Fruit fly (Drosophila melanogaster) whole organism, embryonic: ENCODE results near the gene Trm7-34.

Experiments used
- B-H1 ChIP-seq: fragments of 200-800 bp; sonication (Bioruptor generic); IDR thresholded peaks from 3 replicates; pipeline ENCODE4 v1.3.6; 2022; ENCODE audit warnings: missing biosample characterization, missing genetic modification characterization
- B-H2 ChIP-seq: fragments of 200-800 bp; sonication (Bioruptor generic); optimal IDR thresholded peaks from 2 replicates; lab custom pipeline; 2018; ENCODE audit warnings: missing biosample characterization, mild to moderate bottlenecking, missing genetic modification characterization
- BtbVII ChIP-seq: fragments of 200-800 bp; sonication (Bioruptor generic); optimal IDR thresholded peaks from 3 replicates; lab custom pipeline; 2017; ENCODE audit warnings: missing biosample characterization, mild to moderate bottlenecking, missing genetic modification characterization
- CG10147 ChIP-seq: fragments of 200-800 bp; sonication (Bioruptor generic); optimal IDR thresholded peaks from 2 replicates; lab custom pipeline; 2019; ENCODE audit warnings: missing biosample characterization, mild to moderate bottlenecking, missing genetic modification characterization, moderate library complexity
- CG10209 ChIP-seq: fragments of 200-800 bp; sonication (Bioruptor generic); optimal IDR thresholded peaks from 3 replicates; lab custom pipeline; 2017; ENCODE audit warnings: missing biosample characterization, mild to moderate bottlenecking, missing genetic modification characterization, missing genetic modification reagents
- CG12236 ChIP-seq: fragments of 200-800 bp; sonication (Bioruptor generic); optimal IDR thresholded peaks from 2 replicates; lab custom pipeline; 2016; ENCODE audit warnings: missing biosample characterization, missing genetic modification characterization
- CG13424 ChIP-seq: fragments of 200-800 bp; sonication (Bioruptor generic); optimal IDR thresholded peaks from 2 replicates; lab custom pipeline; 2019; ENCODE audit warnings: missing biosample characterization, mild to moderate bottlenecking, missing genetic modification characterization, moderate library complexity
- CG17829 ChIP-seq: fragments of 200-800 bp; optimal IDR thresholded peaks from 2 replicates; lab custom pipeline; 2019; ENCODE audit warnings: missing biosample characterization, mild to moderate bottlenecking, missing genetic modification characterization, moderate library complexity
- CG1792 ChIP-seq: fragments of 200-800 bp; sonication (Bioruptor generic); optimal IDR thresholded peaks from 2 replicates; lab custom pipeline; 2016; ENCODE audit warnings: missing biosample characterization, missing genetic modification characterization
- CG31441 ChIP-seq: fragments of 200-800 bp; sonication (Bioruptor generic); IDR thresholded peaks from 2 replicates; pipeline ENCODE4 v1.3.6; 2022; ENCODE audit warnings: missing biosample characterization, missing genetic modification characterization
- CG6813 ChIP-seq: fragments of 200-800 bp; sonication (Bioruptor generic); optimal IDR thresholded peaks from 2 replicates; lab custom pipeline; 2017; ENCODE audit warnings: missing biosample characterization, missing genetic modification characterization, mild to moderate bottlenecking, moderate library complexity, missing genetic modification reagents
- CG7745 ChIP-seq: fragments of 200-800 bp; sonication (Bioruptor generic); optimal IDR thresholded peaks from 2 replicates; lab custom pipeline; 2018; ENCODE audit warnings: missing biosample characterization, mild to moderate bottlenecking, missing genetic modification characterization, moderate library complexity
- CG7963 ChIP-seq: fragments of 200-800 bp; sonication (Bioruptor generic); IDR thresholded peaks from 3 replicates; pipeline ENCODE4 v1.3.6; 2022; ENCODE audit warnings: missing biosample characterization, missing genetic modification characterization; ENCODE audit not compliant: partially characterized antibody
- CG8478 ChIP-seq: fragments of >200 bp; optimal IDR thresholded peaks from 2 replicates; lab custom pipeline; 2018
- CG8924 ChIP-seq: fragments of 200-800 bp; optimal IDR thresholded peaks from 3 replicates; lab custom pipeline; 2019; ENCODE audit warnings: missing biosample characterization, mild to moderate bottlenecking, missing genetic modification characterization, moderate library complexity
- CG9609 ChIP-seq: fragments of 200-800 bp; sonication (Bioruptor generic); optimal IDR thresholded peaks from 3 replicates; lab custom pipeline; 2016; ENCODE audit warnings: missing biosample characterization, missing genetic modification characterization
- CG9817 ChIP-seq: fragments of 200-800 bp; sonication (Bioruptor generic); optimal IDR thresholded peaks from 2 replicates; lab custom pipeline; 2018; ENCODE audit warnings: missing biosample characterization, mild to moderate bottlenecking, missing genetic modification characterization, moderate library complexity
- Camta ChIP-seq: fragments of 200-800 bp; sonication (Bioruptor generic); optimal IDR thresholded peaks from 2 replicates; lab custom pipeline; 2016; ENCODE audit warnings: missing biosample characterization, missing genetic modification characterization
- CoRest ChIP-seq: fragments of 200-800 bp; sonication (Bioruptor generic); optimal IDR thresholded peaks from 3 replicates; lab custom pipeline; 2018; ENCODE audit warnings: missing biosample characterization, mild to moderate bottlenecking, missing genetic modification characterization, moderate library complexity
- Doc3 ChIP-seq: fragments of 200-800 bp; sonication (Bioruptor generic); IDR thresholded peaks from 3 replicates; pipeline ENCODE4 v1.3.6; 2022; ENCODE audit warnings: missing biosample characterization, missing genetic modification characterization; ENCODE audit not compliant: partially characterized antibody
- H2.0 ChIP-seq: fragments of 200-800 bp; sonication (Bioruptor generic); IDR thresholded peaks from 2 replicates; pipeline ENCODE4 v1.3.6; 2022; ENCODE audit warnings: missing biosample characterization, missing genetic modification characterization
- HmgZ ChIP-seq: fragments of 200-800 bp; sonication (Bioruptor generic); optimal IDR thresholded peaks from 2 replicates; lab custom pipeline; 2018; ENCODE audit warnings: missing biosample characterization, mild to moderate bottlenecking, missing genetic modification characterization
- NFAT ChIP-seq: fragments of 200-800 bp; sonication (Bioruptor generic); IDR thresholded peaks from 2 replicates; pipeline ENCODE4 v1.3.6; 2022; ENCODE audit warnings: missing biosample characterization, missing genetic modification characterization
- Poxn ChIP-seq: fragments of 200-800 bp; sonication (Bioruptor generic); IDR thresholded peaks from 2 replicates; pipeline ENCODE4 v1.3.6; 2022; ENCODE audit warnings: missing biosample characterization, missing genetic modification characterization
- Spps ChIP-seq: fragments of 200-800 bp; sonication (Bioruptor generic); optimal IDR thresholded peaks from 2 replicates; lab custom pipeline; 2018; ENCODE audit warnings: missing biosample characterization, mild to moderate bottlenecking, missing genetic modification characterization
- Xbp1 ChIP-seq: fragments of 200-800 bp; sonication (Bioruptor generic); optimal IDR thresholded peaks from 3 replicates; lab custom pipeline; 2016; ENCODE audit warnings: missing biosample characterization, mild to moderate bottlenecking, missing genetic modification characterization
- YL-1 ChIP-seq: fragments of 200-800 bp; sonication (Bioruptor generic); optimal IDR thresholded peaks from 3 replicates; lab custom pipeline; 2017; ENCODE audit warnings: missing biosample characterization, mild to moderate bottlenecking, missing genetic modification characterization
- al ChIP-seq: fragments of 200-800 bp; sonication (Bioruptor generic); IDR thresholded peaks from 2 replicates; pipeline ENCODE4 v1.3.6; 2022; ENCODE audit warnings: missing biosample characterization, missing genetic modification characterization
- amos ChIP-seq: fragments of 200-800 bp; sonication (Bioruptor generic); IDR thresholded peaks from 2 replicates; pipeline ENCODE4 v1.3.6; 2022; ENCODE audit warnings: missing biosample characterization, missing genetic modification characterization; ENCODE audit not compliant: partially characterized antibody
- ara ChIP-seq: fragments of 200-800 bp; sonication (Bioruptor generic); IDR thresholded peaks from 2 replicates; pipeline ENCODE4 v1.3.6; 2022; ENCODE audit warnings: missing biosample characterization, missing genetic modification characterization
- bigmax ChIP-seq: fragments of 200-800 bp; sonication (Bioruptor generic); optimal IDR thresholded peaks from 2 replicates; lab custom pipeline; 2018; ENCODE audit warnings: missing biosample characterization, mild to moderate bottlenecking, missing genetic modification characterization
- crc ChIP-seq: fragments of 200-800 bp; sonication (Bioruptor generic); optimal IDR thresholded peaks from 2 replicates; lab custom pipeline; 2016; ENCODE audit warnings: missing biosample characterization, missing genetic modification characterization
- crp ChIP-seq, 2 experiments: fragments of 200-800 bp; sonication (Bioruptor generic); optimal IDR thresholded peaks; 2 replicates in 1 of 2; 3 replicates in 1 of 2; lab custom pipeline; 2017; ENCODE audit warnings: missing biosample characterization in 2 of 2, missing genetic modification characterization in 2 of 2, mild to moderate bottlenecking in 1 of 2, moderate library complexity in 1 of 2
- dm ChIP-seq: fragments of 200-800 bp; sonication (Bioruptor generic); optimal IDR thresholded peaks from 3 replicates; lab custom pipeline; 2016; ENCODE audit warnings: missing biosample characterization, missing genetic modification characterization
- fu2 ChIP-seq: fragments of 200-800 bp; sonication (Bioruptor generic); optimal IDR thresholded peaks from 2 replicates; lab custom pipeline; 2016; ENCODE audit warnings: missing biosample characterization, missing genetic modification characterization
- ind ChIP-seq: fragments of 200-800 bp; sonication (Bioruptor generic); optimal IDR thresholded peaks from 3 replicates; lab custom pipeline; 2016; ENCODE audit warnings: missing biosample characterization, missing genetic modification characterization
- pfk ChIP-seq: fragments of 200-800 bp; sonication (Bioruptor generic); optimal IDR thresholded peaks from 2 replicates; lab custom pipeline; 2018; ENCODE audit warnings: missing biosample characterization, mild to moderate bottlenecking, missing genetic modification characterization, moderate library complexity
- pho ChIP-seq: fragments of 200-800 bp; sonication (Bioruptor generic); optimal IDR thresholded peaks from 2 replicates; lab custom pipeline; 2016; ENCODE audit warnings: missing biosample characterization, missing genetic modification characterization
- phol ChIP-seq: fragments of 200-800 bp; sonication (Bioruptor generic); optimal IDR thresholded peaks from 3 replicates; lab custom pipeline; 2018; ENCODE audit warnings: missing biosample characterization, mild to moderate bottlenecking, missing genetic modification characterization, moderate library complexity
- pzg ChIP-seq: fragments of 200-800 bp; sonication (Bioruptor generic); optimal IDR thresholded peaks from 3 replicates; lab custom pipeline; 2018; ENCODE audit warnings: missing biosample characterization, mild to moderate bottlenecking, missing genetic modification characterization, moderate library complexity
- sens-2 ChIP-seq: fragments of 200-800 bp; sonication (Bioruptor generic); IDR thresholded peaks from 2 replicates; pipeline ENCODE4 v1.3.6; 2022; ENCODE audit warnings: missing biosample characterization, missing genetic modification characterization
- so ChIP-seq: fragments of 200-800 bp; sonication (Bioruptor generic); IDR thresholded peaks from 3 replicates; pipeline ENCODE4 v1.3.6; 2022; ENCODE audit warnings: missing biosample characterization, missing genetic modification characterization
- ssp ChIP-seq: fragments of 200-800 bp; sonication (Bioruptor generic); IDR thresholded peaks from 2 replicates; pipeline ENCODE4 v1.3.6; 2022; ENCODE audit warnings: missing biosample characterization, missing genetic modification characterization
- sug ChIP-seq: fragments of 200-800 bp; optimal IDR thresholded peaks from 2 replicates; lab custom pipeline; 2019; ENCODE audit warnings: missing biosample characterization, mild to moderate bottlenecking, missing genetic modification characterization, moderate library complexity
- ttk ChIP-seq: fragments of 200-800 bp; sonication (Bioruptor generic); IDR thresholded peaks from 2 replicates; pipeline ENCODE4 v2.1.2; 2022; ENCODE audit warnings: missing biosample characterization, missing genetic modification characterization
- unpg ChIP-seq: fragments of 200-800 bp; sonication (Bioruptor generic); optimal IDR thresholded peaks from 3 replicates; lab custom pipeline; 2018; ENCODE audit warnings: missing biosample characterization, mild to moderate bottlenecking, missing genetic modification characterization, moderate library complexity
- wdn ChIP-seq: fragments of 200-800 bp; sonication (Bioruptor generic); IDR thresholded peaks from 2 replicates; pipeline ENCODE4 v1.3.6; 2022; ENCODE audit warnings: missing biosample characterization, missing genetic modification characterization
- z ChIP-seq: fragments of 200-800 bp; sonication (Bioruptor generic); IDR thresholded peaks from 3 replicates; pipeline ENCODE4 v1.3.6; 2022; ENCODE audit warnings: missing biosample characterization, missing genetic modification characterization
- zf30C ChIP-seq: fragments of 200-800 bp; sonication (Bioruptor generic); optimal IDR thresholded peaks from 3 replicates; lab custom pipeline; 2018; ENCODE audit warnings: missing biosample characterization, mild to moderate bottlenecking, missing genetic modification characterization

The Trm7-34 gene

DNA sequence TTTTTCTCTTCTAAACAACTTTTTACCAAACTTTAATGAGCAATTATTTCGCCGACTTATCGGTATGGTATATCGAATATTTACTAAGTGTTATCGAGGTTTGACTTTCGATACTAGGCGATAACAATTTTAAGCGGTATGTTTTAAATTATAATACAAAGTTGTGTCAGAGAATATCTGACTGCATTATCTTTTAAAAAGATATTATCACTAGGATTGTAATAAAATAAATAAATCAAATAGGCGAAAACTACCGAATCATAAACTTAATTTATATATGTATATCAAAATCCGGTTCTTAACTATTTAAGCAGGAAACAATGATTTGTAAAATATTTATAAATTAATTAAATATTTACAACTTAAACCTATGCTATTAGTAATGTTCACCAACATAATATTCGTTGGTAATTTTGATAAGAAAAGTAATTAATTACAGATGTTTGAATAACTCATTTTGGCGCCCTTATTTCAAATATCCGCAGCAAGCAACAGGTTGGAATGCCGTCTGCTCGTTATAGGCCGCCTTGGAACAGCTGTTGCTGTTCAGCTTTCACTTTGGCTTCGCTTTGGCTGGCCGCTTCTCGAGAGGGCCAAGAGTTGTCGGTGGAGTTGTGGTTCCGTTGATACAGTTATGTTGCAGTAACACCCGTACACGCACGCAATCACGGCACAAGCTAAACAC is 25.6 kb downstream of the Trm7-34 start, which contains the start of the genes Sec15 and rtet (continued):
- TF ChIP-seq ind = peak; percentile 57
- no peak for TF ChIP-seq Poxn
- no peak for TF ChIP-seq bigmax (GFP tag; lab: Kevin White, UChicago)
- peak; percentile 24 for TF ChIP-seq dm (GFP tag; lab: Kevin White, UChicago)
- peak; percentile 54 for TF ChIP-seq CG10209 (GFP tag; lab: Kevin White, UChicago)
- TF ChIP-seq fu2 (GFP tag; lab: Kevin White, UChicago) = peak; percentile 5
- TF ChIP-seq CG8924 (tag; lab: Kevin White, UChicago) = peak; percentile 80
- no peak for TF ChIP-seq al
- TF ChIP-seq HmgZ (tag; lab: Kevin White, UChicago) = peak; percentile 64
- TF ChIP-seq crp (GFP tag; optimal IDR thresholded peaks at IDR 0.05; lab: Kevin White, UChicago) = peak in 1 of 2 experiments; percentile 87
- peak; percentile 48; the same call in 1 of the 2 replicates for TF ChIP-seq NFAT (GFP tag; lab: Robert Waterston, UW)
- TF ChIP-seq CoRest (tag; lab: Kevin White, UChicago) = peak; percentile 71
- TF ChIP-seq CG7963 (GFP tag; lab: Robert Waterston, UW) = peak; percentile 22; the same call in 1 of the 3 replicates
- TF ChIP-seq so (GFP tag; lab: Robert Waterston, UW) = 0 out of 3 replicates have a peak, but pooled peaks have one; percentile 23
- TF ChIP-seq CG8478 (lab: Kevin White, UChicago) = no peak
- 0 out of 2 replicates have a peak, but pooled peaks have one; percentile 24 for TF ChIP-seq ttk (GFP tag; lab: Robert Waterston, UW)
- peak; percentile 91 for TF ChIP-seq phol (tag; lab: Kevin White, UChicago)
- peak; percentile 40; the same call in 1 of the 2 replicates for TF ChIP-seq amos (GFP tag; lab: Robert Waterston, UW)
- no peak for TF ChIP-seq zf30C (GFP tag; lab: Kevin White, UChicago)
- peak; percentile 42 for TF ChIP-seq pho (GFP tag; lab: Kevin White, UChicago)
- no peak; the same call in 2 of the 3 replicates for TF ChIP-seq B-H1 (GFP tag; lab: Robert Waterston, UW)
- no peak for TF ChIP-seq CG10147 (GFP tag; lab: Kevin White, UChicago)
- peak; percentile 52 for TF ChIP-seq CG9817
- peak; percentile 38 for TF ChIP-seq pzg
- TF ChIP-seq CG9609 (GFP tag; lab: Kevin White, UChicago) = peak; percentile 33
- TF ChIP-seq Doc3 (GFP tag; lab: Robert Waterston, UW) = 0 out of 3 replicates have a peak, but pooled peaks have one; percentile 43
- peak; percentile 91 for TF ChIP-seq CG13424 (tag; lab: Kevin White, UChicago)
- peak; percentile 69 for TF ChIP-seq Xbp1 (GFP tag; lab: Kevin White, UChicago)
- TF ChIP-seq ara (GFP tag; lab: Robert Waterston, UW) = peak; percentile 62
- peak; percentile 9 for TF ChIP-seq BtbVII (GFP tag; lab: Kevin White, UChicago)
- TF ChIP-seq sug (tag; lab: Kevin White, UChicago) = peak; percentile 54
- peak; percentile 67 for TF ChIP-seq CG17829 (tag; lab: Kevin White, UChicago)
- no peak for TF ChIP-seq pfk (GFP tag; lab: Kevin White, UChicago)
- TF ChIP-seq Spps = no peak
- TF ChIP-seq crc (GFP tag; lab: Kevin White, UChicago) = no peak
- peak; percentile 91 for TF ChIP-seq CG1792 (GFP tag; lab: Kevin White, UChicago)
- no peak for TF ChIP-seq ssp
- TF ChIP-seq wdn (GFP tag; lab: Robert Waterston, UW) = 0 out of 2 replicates have a peak, but pooled peaks have one; percentile 11
- peak; percentile 16 for TF ChIP-seq YL-1 (GFP tag; lab: Kevin White, UChicago)
- peak; percentile 34; the same call in 1 of the 2 replicates for TF ChIP-seq sens-2
- TF ChIP-seq CG31441 (GFP tag; lab: Robert Waterston, UW) = peak; percentile 55
- no peak for TF ChIP-seq Camta (GFP tag; lab: Kevin White, UChicago)
- peak; percentile 62 for TF ChIP-seq B-H2 (GFP tag; lab: Kevin White, UChicago)
- TF ChIP-seq z (GFP tag; lab: Robert Waterston, UW) = no peak
- peak; percentile 67 for TF ChIP-seq H2.0
- no peak for TF ChIP-seq CG7745 (tag; lab: Kevin White, UChicago)
- no peak for TF ChIP-seq CG6813
- TF ChIP-seq unpg (GFP tag; lab: Kevin White, UChicago) = peak; percentile 36
- TF ChIP-seq CG12236 = no peak
